Fruit fly (Drosophila melanogaster) whole organism, wandering third instar larva: ENCODE measurements around the gene dlt.
A peak's percentile ranks its signal among the peaks of the same experiment; 100 is the strongest.

ENCODE experiments used
- Abd-B ChIP-seq: fragments of >200 bp; optimal IDR thresholded peaks from 2 replicates; lab custom pipeline; 2017; ENCODE audit warnings: missing biosample characterization, missing genetic modification characterization
- CG32264 ChIP-seq: fragments of 200-800 bp; sonication (Bioruptor generic); optimal IDR thresholded peaks from 2 replicates; lab custom pipeline; 2016; ENCODE audit warnings: missing biosample characterization, missing genetic modification characterization
- CG9705 ChIP-seq: fragments of 200-800 bp; sonication (Bioruptor generic); optimal IDR thresholded peaks from 2 replicates; lab custom pipeline; 2018; ENCODE audit warnings: missing biosample characterization, mild to moderate bottlenecking, missing genetic modification characterization
- CrebA ChIP-seq: fragments of 200-800 bp; sonication (Bioruptor generic); optimal IDR thresholded peaks from 2 replicates; lab custom pipeline; 2016; ENCODE audit warnings: missing biosample characterization, mild to moderate bottlenecking, missing genetic modification characterization, borderline replicate concordance
- Dfd ChIP-seq: fragments of >200 bp; optimal IDR thresholded peaks from 2 replicates; lab custom pipeline; 2017; ENCODE audit warnings: missing biosample characterization, missing genetic modification characterization
- Dif ChIP-seq: fragments of 200-275, 200-300 bp; sonication (Bioruptor generic); optimal IDR thresholded peaks from 2 replicates; lab custom pipeline; 2018; ENCODE audit warnings: missing biosample characterization, missing genetic modification characterization; ENCODE audit not compliant: partially characterized antibody
- GATAd ChIP-seq: sonication (Bioruptor generic); optimal IDR thresholded peaks from 2 replicates; lab custom pipeline; 2016; ENCODE audit warnings: missing biosample characterization, missing genetic modification characterization
- HLH106 ChIP-seq: fragments of 200-800 bp; optimal IDR thresholded peaks from 3 replicates; lab custom pipeline; 2019; ENCODE audit warnings: missing biosample characterization, mild to moderate bottlenecking, missing genetic modification characterization, moderate library complexity
- Hnf4 ChIP-seq: fragments of 200-800 bp; sonication (Bioruptor generic); optimal IDR thresholded peaks from 2 replicates; lab custom pipeline; 2016; ENCODE audit warnings: missing biosample characterization, mild to moderate bottlenecking, missing genetic modification characterization
- Hr78 ChIP-seq: fragments of >200 bp; optimal IDR thresholded peaks from 2 replicates; lab custom pipeline; 2017; ENCODE audit warnings: missing biosample characterization, missing genetic modification characterization
- Mio ChIP-seq: sonication (Bioruptor generic); optimal IDR thresholded peaks from 2 replicates; lab custom pipeline; 2016; ENCODE audit warnings: missing biosample characterization, missing genetic modification characterization
- Myc ChIP-seq: fragments of >200 bp; optimal IDR thresholded peaks from 2 replicates; lab custom pipeline; 2017
- N ChIP-seq: fragments of >200 bp; optimal IDR thresholded peaks from 2 replicates; lab custom pipeline; 2018; ENCODE audit warnings: missing biosample characterization, missing external identifiers, missing genetic modification characterization
- OdsH ChIP-seq: fragments of 200-800 bp; sonication (Bioruptor generic); optimal IDR thresholded peaks from 2 replicates; lab custom pipeline; 2016; ENCODE audit warnings: missing biosample characterization, mild to moderate bottlenecking, missing genetic modification characterization
- Rel ChIP-seq, 2 experiments: fragments of 200-800 bp; sonication (Bioruptor generic) in 1 of 2; optimal IDR thresholded peaks; 2 replicates in 1 of 2; 3 replicates in 1 of 2; lab custom pipeline; 2016 to 2019; ENCODE audit warnings: mild to moderate bottlenecking in 2 of 2, missing biosample characterization in 2 of 2, missing genetic modification characterization in 2 of 2, moderate library complexity in 1 of 2
- Sp1 ChIP-seq: fragments of 200-800 bp; sonication (Bioruptor generic); optimal IDR thresholded peaks from 3 replicates; lab custom pipeline; 2019; ENCODE audit warnings: missing biosample characterization, mild to moderate bottlenecking, missing genetic modification characterization, moderate library complexity
- br ChIP-seq: fragments of 200-800 bp; sonication (Bioruptor generic); optimal IDR thresholded peaks from 2 replicates; lab custom pipeline; 2016; ENCODE audit warnings: missing biosample characterization, missing genetic modification characterization
- brk ChIP-seq: fragments of 200-800 bp; sonication (Bioruptor generic); optimal IDR thresholded peaks from 2 replicates; lab custom pipeline; 2016; ENCODE audit warnings: missing biosample characterization, mild to moderate bottlenecking, missing genetic modification characterization
- dl ChIP-seq, 2 experiments: fragments of 175-275, 200-275 bp in 1 of 2; fragments of 200-275 bp in 1 of 2; sonication (Bioruptor generic); optimal IDR thresholded peaks; lab custom pipeline; 2018; ENCODE audit warnings: mild to moderate bottlenecking in 2 of 2, missing biosample characterization in 2 of 2, missing genetic modification characterization in 2 of 2, moderate library complexity in 2 of 2; ENCODE audit not compliant: partially characterized antibody in 2 of 2, insufficient read depth in 1 of 2
- dmrt93B ChIP-seq: fragments of 200-800 bp; sonication (Bioruptor generic); optimal IDR thresholded peaks from 2 replicates; lab custom pipeline; 2018; ENCODE audit warnings: missing biosample characterization, mild to moderate bottlenecking, missing genetic modification characterization
- dsf ChIP-seq: sonication (Bioruptor generic); optimal IDR thresholded peaks from 2 replicates; lab custom pipeline; 2016; ENCODE audit warnings: missing biosample characterization, missing genetic modification characterization, borderline replicate concordance
- fru ChIP-seq: fragments of 200-800 bp; sonication (Bioruptor generic); optimal IDR thresholded peaks from 3 replicates; lab custom pipeline; 2016; ENCODE audit warnings: missing biosample characterization, mild to moderate bottlenecking, missing genetic modification characterization
- h ChIP-seq: fragments of 200-800 bp; sonication (Bioruptor generic); optimal IDR thresholded peaks from 3 replicates; lab custom pipeline; 2016; ENCODE audit warnings: missing biosample characterization, mild to moderate bottlenecking, missing genetic modification characterization
- jim ChIP-seq: fragments of 175-275, 200-325 bp; sonication (Bioruptor generic); optimal IDR thresholded peaks from 2 replicates; lab custom pipeline; 2016; ENCODE audit warnings: missing biosample characterization, mild to moderate bottlenecking, missing genetic modification characterization
- lola ChIP-seq: fragments of >200 bp; optimal IDR thresholded peaks from 2 replicates; lab custom pipeline; 2017; ENCODE audit warnings: missing biosample characterization, missing genetic modification characterization
- pan ChIP-seq: fragments of >200 bp; optimal IDR thresholded peaks from 2 replicates; lab custom pipeline; 2017
- psq ChIP-seq: fragments of 200-800 bp; sonication (Bioruptor generic); optimal IDR thresholded peaks from 3 replicates; lab custom pipeline; 2017; ENCODE audit warnings: missing biosample characterization, mild to moderate bottlenecking, missing genetic modification characterization, moderate library complexity
- rgr ChIP-seq: fragments of 200-800 bp; sonication (Bioruptor generic); optimal IDR thresholded peaks from 3 replicates; lab custom pipeline; 2016; ENCODE audit warnings: missing biosample characterization, mild to moderate bottlenecking, missing genetic modification characterization
- sage ChIP-seq: fragments of 200-800 bp; sonication (Bioruptor generic); optimal IDR thresholded peaks from 2 replicates; lab custom pipeline; 2016; ENCODE audit warnings: missing biosample characterization, mild to moderate bottlenecking, missing genetic modification characterization
- sv ChIP-seq: fragments of 200-800 bp; sonication (Bioruptor generic); optimal IDR thresholded peaks from 3 replicates; lab custom pipeline; 2016; ENCODE audit warnings: missing biosample characterization, missing genetic modification characterization
- usp ChIP-seq: fragments of >200 bp; optimal IDR thresholded peaks from 2 replicates; lab custom pipeline; 2017; ENCODE audit warnings: missing biosample characterization, missing genetic modification characterization
- woc ChIP-seq: sonication (Bioruptor generic); optimal IDR thresholded peaks from 2 replicates; lab custom pipeline; 2016; ENCODE audit warnings: missing biosample characterization, mild to moderate bottlenecking, missing genetic modification characterization

dlt gene

DNA sequence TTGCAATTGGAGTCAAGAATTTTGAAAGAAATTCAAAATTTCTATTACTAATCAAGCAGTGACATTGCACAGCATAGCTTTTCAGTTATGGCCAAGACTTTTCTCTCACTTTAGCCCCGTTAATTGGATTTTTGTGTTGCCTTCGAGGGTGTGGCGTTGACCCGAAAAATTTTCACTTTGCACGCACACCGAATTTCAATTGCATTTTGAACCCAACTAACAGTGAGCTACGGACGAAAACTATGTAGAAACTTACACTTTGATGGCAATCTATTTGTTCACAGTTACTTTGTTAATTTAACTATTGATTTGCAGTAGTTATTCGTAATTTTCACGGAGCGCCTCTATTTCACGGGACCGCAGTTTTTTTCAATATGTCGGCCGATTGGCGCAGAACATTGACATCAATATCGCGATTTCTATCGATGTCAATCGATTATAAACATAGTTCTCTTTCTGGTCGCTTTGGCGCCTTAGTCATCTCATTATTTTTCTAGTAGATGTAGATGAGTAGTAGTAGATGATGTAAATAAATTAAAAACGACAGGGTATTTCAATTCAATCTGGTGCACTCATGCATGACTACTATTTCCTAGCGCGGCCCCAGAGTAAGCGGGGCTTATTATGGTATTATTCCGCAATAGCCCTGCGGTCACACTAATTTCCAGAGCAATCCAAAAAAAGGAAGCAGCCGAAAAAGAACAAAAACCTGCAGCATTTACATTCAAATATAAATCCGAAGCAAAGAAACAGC lies at the start of gene dlt, which contains the start of the genes alpha-Spec and Cdc37:
Gene dlt (minus strand): TSS at position 386 of the 754 bp plus-strand sequence.
Gene alpha-Spec (minus strand): TSS at position 386 of the 754 bp plus-strand sequence.
Gene Cdc37 (plus strand): TSS at position 450 of the 754 bp plus-strand sequence.
- TF ChIP-seq GATAd: no peak
- TF ChIP-seq fru (GFP tag; lab: Kevin White, UChicago): no peak
- no peak for TF ChIP-seq usp
- no peak for TF ChIP-seq h (GFP tag; lab: Kevin White, UChicago)
- no peak for TF ChIP-seq Hnf4 (GFP tag; lab: Kevin White, UChicago)
- TF ChIP-seq Dif (GFP tag; lab: Kevin White, UChicago): no peak
- TF ChIP-seq rgr (GFP tag; lab: Kevin White, UChicago): peak; percentile 20
- no peak for TF ChIP-seq N (GFP tag; lab: Kevin White, UChicago)
- TF ChIP-seq jim (GFP tag; lab: Kevin White, UChicago): no peak
- TF ChIP-seq OdsH (GFP tag; lab: Kevin White, UChicago): peak; percentile 31
- TF ChIP-seq woc: no peak
- peak; percentile 21 for TF ChIP-seq Sp1 (GFP tag; lab: Kevin White, UChicago)
- TF ChIP-seq Rel (GFP tag; optimal IDR thresholded peaks at IDR 0.05; lab: Kevin White, UChicago): no peak
- peak; percentile 53 for TF ChIP-seq Rel (tag; optimal IDR thresholded peaks at IDR 0.05; lab: Kevin White, UChicago)
- no peak for TF ChIP-seq CG32264
- no peak for TF ChIP-seq dl (GFP tag; optimal IDR thresholded peaks at IDR 0.05; lab: Kevin White, UChicago; ENCODE audit: insufficient read depth in 1 of 2, partially characterized antibody in 2 of 2)
- TF ChIP-seq dsf: no peak
- TF ChIP-seq Abd-B (GFP tag; lab: Kevin White, UChicago): no peak
- TF ChIP-seq brk: no peak
- no peak for TF ChIP-seq pan (lab: Kevin White, UChicago)
- TF ChIP-seq CG9705 (GFP tag; lab: Kevin White, UChicago): peak; percentile 44
- TF ChIP-seq Dfd (GFP tag; lab: Kevin White, UChicago): no peak
- TF ChIP-seq psq (GFP tag; lab: Kevin White, UChicago): peak; percentile 2
- TF ChIP-seq Myc (lab: Kevin White, UChicago): no peak
- no peak for TF ChIP-seq dmrt93B (GFP tag; lab: Kevin White, UChicago)
- TF ChIP-seq Mio (GFP tag; lab: Kevin White, UChicago): no peak
- TF ChIP-seq sage (GFP tag; lab: Kevin White, UChicago): no peak
- TF ChIP-seq br (GFP tag; lab: Kevin White, UChicago): peak; percentile 35
- TF ChIP-seq Hr78: no peak
- no peak for TF ChIP-seq CrebA (GFP tag; lab: Kevin White, UChicago)
- TF ChIP-seq sv (GFP tag; lab: Kevin White, UChicago): no peak
- peak; percentile 44 for TF ChIP-seq HLH106 (tag; lab: Kevin White, UChicago)

DNA sequence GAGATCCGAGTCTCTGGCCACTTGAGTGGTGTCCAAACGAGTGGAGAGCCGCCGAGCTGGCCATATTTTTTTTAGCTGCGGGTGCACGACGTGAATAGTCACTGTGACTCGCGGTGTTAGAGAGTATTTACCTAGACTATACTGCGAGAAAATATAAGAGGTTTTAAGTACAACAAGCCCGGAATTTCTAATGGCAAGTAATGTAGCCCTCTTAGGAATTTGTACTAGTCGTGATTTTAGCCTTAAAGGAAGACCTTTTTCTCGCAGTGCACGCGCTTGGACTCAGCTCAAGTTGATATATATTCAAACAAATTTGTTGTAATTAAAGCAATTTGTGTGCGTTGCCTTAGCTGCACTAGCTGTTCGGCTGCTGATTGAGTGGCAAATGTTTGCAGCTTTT lies 49.5 kb upstream of the dlt start:
- TF ChIP-seq Rel (GFP tag; optimal IDR thresholded peaks at IDR 0.05; lab: Kevin White, UChicago) (no peak), Rel (tag; optimal IDR thresholded peaks at IDR 0.05; lab: Kevin White, UChicago) (no peak), Dfd (GFP tag; lab: Kevin White, UChicago) (no peak), OdsH (GFP tag; lab: Kevin White, UChicago) (no peak), sv (GFP tag; lab: Kevin White, UChicago) (no peak), br (GFP tag; lab: Kevin White, UChicago) (no peak), dsf (no peak), CG32264 (no peak)
- TF ChIP-seq, all 38 proteins: peak for 0

DNA sequence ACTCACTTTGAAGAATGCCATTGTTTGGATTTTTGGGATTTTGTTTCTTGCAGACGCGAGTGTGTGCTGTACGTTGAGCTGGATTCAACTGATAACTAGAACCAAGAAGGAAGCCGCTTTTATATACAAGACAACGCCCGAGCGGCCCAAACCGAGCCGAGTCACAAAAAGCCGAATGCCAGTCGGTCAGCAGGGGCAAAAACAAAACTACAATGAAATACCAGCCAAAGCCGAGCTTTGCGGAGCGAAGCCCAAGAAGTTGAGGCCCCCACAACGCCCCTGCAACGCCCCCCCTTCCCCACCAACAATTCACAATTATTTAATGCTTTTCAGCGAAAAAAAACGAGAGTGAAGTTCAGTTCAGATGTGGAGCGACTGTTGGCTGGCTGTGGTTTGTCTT lies 46.9 kb upstream of the dlt start, which contains the start of gene Cpr62Bc:
Gene Cpr62Bc (minus strand): TSS at position 101 of the 400 bp plus-strand sequence.
- TF ChIP-seq psq (GFP tag; lab: Kevin White, UChicago): no peak
- TF ChIP-seq, all 38 proteins: peak for 0

DNA sequence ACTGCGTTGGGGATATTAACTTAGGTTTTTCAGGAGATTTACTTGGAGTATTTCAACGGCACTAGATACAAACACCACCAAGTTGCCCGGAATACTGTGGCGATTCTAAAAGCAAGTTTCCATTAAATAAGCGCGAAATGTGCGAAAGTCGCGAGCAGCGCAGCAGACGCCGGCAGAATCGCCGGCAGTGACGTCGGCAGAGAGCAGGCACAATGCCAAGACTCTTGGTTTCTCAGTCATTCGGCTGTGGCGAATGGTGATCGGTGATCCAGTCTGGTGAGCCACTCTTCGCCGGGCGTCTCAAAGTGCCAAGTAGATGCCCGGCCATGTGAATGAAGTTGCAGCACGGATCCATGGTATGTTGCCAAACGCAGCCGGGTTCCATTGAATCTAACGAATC lies 39.9 kb upstream of the dlt start, which contains the start of gene Cpr62Bb:
Gene Cpr62Bb (minus strand): TSS at position 101 of the 400 bp plus-strand sequence.
- TF ChIP-seq Dfd (GFP tag; lab: Kevin White, UChicago): no peak
- no peak for TF ChIP-seq sage (GFP tag; lab: Kevin White, UChicago)
- TF ChIP-seq lola: no peak
- TF ChIP-seq dmrt93B (GFP tag; lab: Kevin White, UChicago): no peak
- no peak for TF ChIP-seq N (GFP tag; lab: Kevin White, UChicago)
- no peak for TF ChIP-seq fru (GFP tag; lab: Kevin White, UChicago)
- TF ChIP-seq sv (GFP tag; lab: Kevin White, UChicago): no peak
- TF ChIP-seq Hr78: no peak
